Worm (Caenorhabditis elegans): Measurements from ENCODE around the gene npr-6.

The npr-6 gene

DNA sequence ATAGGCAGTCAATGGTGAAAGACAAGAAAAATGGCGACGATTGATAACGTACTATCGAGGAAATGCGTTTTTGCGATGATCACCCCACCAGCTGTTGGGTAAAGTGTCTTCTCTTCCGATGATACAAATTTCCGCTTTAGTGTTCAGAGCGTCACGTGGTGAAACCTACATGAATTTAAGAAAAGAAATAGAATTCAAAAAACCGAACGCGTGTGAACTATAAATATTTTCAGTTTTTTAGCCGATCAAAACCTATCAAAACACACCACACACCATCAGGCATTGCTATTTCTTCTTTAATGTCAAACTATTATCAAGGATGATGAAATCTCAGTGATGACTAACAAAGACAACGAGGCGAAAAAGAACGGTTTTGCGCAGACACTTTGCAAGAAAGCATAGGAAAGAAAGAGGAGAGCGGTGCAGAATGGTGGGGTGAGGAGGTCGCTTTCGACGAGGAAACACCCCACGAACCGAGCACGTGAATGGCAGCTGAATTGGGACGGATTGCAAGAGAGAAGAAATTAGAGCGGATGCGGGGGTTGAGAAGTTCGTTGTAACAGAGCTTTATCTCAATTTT, 46.6 kb upstream of the npr-6 start (continued):
- TF ChIP-seq F37D6.2 (tag; optimal IDR thresholded peaks at IDR 0.05) (no peak), nhr-48 (tag; optimal IDR thresholded peaks at IDR 0.05) (peak; percentile 80), madf-5 (GFP tag; IDR thresholded peaks at IDR 0.05) (no peak), pqm-1 (tag; optimal IDR thresholded peaks at IDR 0.05) (peak; percentile 56), duxl-1 (tag; optimal IDR thresholded peaks at IDR 0.05; ENCODE audit: poor library complexity) (peak; percentile 24), arid-1 (GFP tag; conservative IDR thresholded peaks at IDR 0.05) (no peak), ama-1 (optimal IDR thresholded peaks at IDR 0.05) (no peak), egl-27 (tag; optimal IDR thresholded peaks at IDR 0.05) (no peak), daf-12 (tag; optimal IDR thresholded peaks at IDR 0.05) (no peak), lin-13 (GFP tag; optimal IDR thresholded peaks at IDR 0.05) (no peak), ces-1 (GFP tag; optimal IDR thresholded peaks at IDR 0.05) (no peak), ctbp-1 (GFP tag; IDR thresholded peaks at IDR 0.05) (no peak), zag-1 (tag; optimal IDR thresholded peaks at IDR 0.05) (no peak), lin-38 (GFP tag; IDR thresholded peaks at IDR 0.05) (no peak), dmd-6 (GFP tag; IDR thresholded peaks at IDR 0.05) (peak; percentile 61), nhr-76 (tag; optimal IDR thresholded peaks at IDR 0.05) (no peak), ceh-32 (tag; optimal IDR thresholded peaks at IDR 0.05; ENCODE audit: poor library complexity) (no peak), ZK546.5 (tag; optimal IDR thresholded peaks at IDR 0.05) (no peak), dmd-9 (GFP tag; IDR thresholded peaks at IDR 0.05) (no peak), ceh-82 (tag; optimal IDR thresholded peaks at IDR 0.05) (no peak), madf-9 (GFP tag; conservative IDR thresholded peaks at IDR 0.05) (no peak), mdt-29 (GFP tag; IDR thresholded peaks at IDR 0.05) (no peak), gei-8 (GFP tag; optimal IDR thresholded peaks at IDR 0.05) (peak; percentile 48), unc-130 (GFP tag; optimal IDR thresholded peaks at IDR 0.05) (no peak), nhr-25 (tag; optimal IDR thresholded peaks at IDR 0.05; ENCODE audit: borderline replicate concordance, insufficient read depth) (no peak), mxl-3 (GFP tag; optimal IDR thresholded peaks at IDR 0.05) (peak; percentile 64), vab-7 (GFP tag; IDR thresholded peaks at IDR 0.05) (no peak), dpl-1 (GFP tag; optimal IDR thresholded peaks at IDR 0.05) (no peak), zfp-2 (tag; optimal IDR thresholded peaks at IDR 0.05) (no peak), unc-39 (tag; optimal IDR thresholded peaks at IDR 0.05) (no peak), daf-8 (GFP tag; IDR thresholded peaks at IDR 0.05) (no peak), ceh-62 (tag; optimal IDR thresholded peaks at IDR 0.05) (no peak), zfp-3 (GFP tag; conservative IDR thresholded peaks at IDR 0.05) (no peak), lin-39 (tag; optimal IDR thresholded peaks at IDR 0.05) (no peak), jun-1 (tag; optimal IDR thresholded peaks at IDR 0.05) (no peak), hif-1 (tag; optimal IDR thresholded peaks at IDR 0.05) (peak in 1 of 2 experiments; percentile 25), cey-2 (tag; optimal IDR thresholded peaks at IDR 0.05; ENCODE audit: borderline replicate concordance, insufficient read depth) (no peak), aly-2 (tag; optimal IDR thresholded peaks at IDR 0.05) (no peak), F10B5.3 (tag; optimal IDR thresholded peaks at IDR 0.05) (no peak), lir-3 (tag; optimal IDR thresholded peaks at IDR 0.05) (no peak), pha-4 (GFP tag; IDR thresholded peaks at IDR 0.05) (no peak), pha-4 (tag; optimal IDR thresholded peaks at IDR 0.05) (no peak), ztf-11 (tag; optimal IDR thresholded peaks at IDR 0.05) (no peak), T26A8.4 (GFP tag; IDR thresholded peaks at IDR 0.05) (no peak; the same call in 1 of the 2 replicates), Y5F2A.4 (GFP tag; optimal IDR thresholded peaks at IDR 0.05) (no peak), fkh-10 (GFP tag; optimal IDR thresholded peaks at IDR 0.05) (no peak), set-16 (GFP tag; IDR thresholded peaks at IDR 0.05) (peak; percentile 51), attf-4 (tag; optimal IDR thresholded peaks at IDR 0.05) (no peak), zip-11 (GFP tag; IDR thresholded peaks at IDR 0.05) (no peak), tag-97 (GFP tag; IDR thresholded peaks at IDR 0.05) (no peak), F49E8.2 (tag; optimal IDR thresholded peaks at IDR 0.05; ENCODE audit: borderline replicate concordance) (no peak)
